Fruit fly (Drosophila melanogaster) whole organism, embryonic: ENCODE results near the gene Pop5.

Experiments
- ATbp ChIP-seq: fragments of 200-800 bp; sonication (Bioruptor generic); optimal IDR thresholded peaks from 2 replicates; lab custom pipeline; 2017; ENCODE audit warnings: missing biosample characterization, mild to moderate bottlenecking, missing genetic modification characterization, missing genetic modification reagents
- Atf3 ChIP-seq: fragments of 200-800 bp; sonication (Bioruptor generic); optimal IDR thresholded peaks from 3 replicates; lab custom pipeline; 2016; ENCODE audit warnings: missing biosample characterization, missing genetic modification characterization
- Bgb ChIP-seq: fragments of 200-800 bp; sonication (Bioruptor generic); IDR thresholded peaks from 2 replicates; pipeline ENCODE4 v1.3.6; 2022; ENCODE audit warnings: missing biosample characterization, missing genetic modification characterization; ENCODE audit not compliant: partially characterized antibody
- CG10654 ChIP-seq: fragments of 200-800 bp; sonication (Bioruptor generic); optimal IDR thresholded peaks from 2 replicates; lab custom pipeline; 2016; ENCODE audit warnings: missing biosample characterization, missing genetic modification characterization
- CG11695 ChIP-seq: fragments of 200-800 bp; sonication (Bioruptor generic); IDR thresholded peaks from 3 replicates; pipeline ENCODE4 v1.3.6; 2022; ENCODE audit warnings: missing biosample characterization, missing genetic modification characterization
- CG13123 ChIP-seq: fragments of 200-800 bp; sonication (Bioruptor generic); optimal IDR thresholded peaks from 2 replicates; lab custom pipeline; 2016; ENCODE audit warnings: missing biosample characterization, missing genetic modification characterization
- CG14710 ChIP-seq: fragments of 200-800 bp; sonication (Bioruptor generic); optimal IDR thresholded peaks from 3 replicates; lab custom pipeline; 2019; ENCODE audit warnings: missing biosample characterization, mild to moderate bottlenecking, missing genetic modification characterization, moderate library complexity
- CG15479 ChIP-seq: fragments of 200-800 bp; sonication (Bioruptor generic); optimal IDR thresholded peaks from 3 replicates; lab custom pipeline; 2019; ENCODE audit warnings: missing biosample characterization, mild to moderate bottlenecking, missing genetic modification characterization, moderate library complexity
- CG17385 ChIP-seq: fragments of 200-800 bp; sonication (Bioruptor generic); optimal IDR thresholded peaks from 3 replicates; lab custom pipeline; 2018; ENCODE audit warnings: missing biosample characterization, mild to moderate bottlenecking, missing genetic modification characterization
- CG17829 ChIP-seq: fragments of 200-800 bp; optimal IDR thresholded peaks from 2 replicates; lab custom pipeline; 2019; ENCODE audit warnings: missing biosample characterization, mild to moderate bottlenecking, missing genetic modification characterization, moderate library complexity
- CG2202 ChIP-seq: fragments of 200-800 bp; sonication (Bioruptor generic); optimal IDR thresholded peaks from 2 replicates; lab custom pipeline; 2018; ENCODE audit warnings: missing biosample characterization, mild to moderate bottlenecking, missing genetic modification characterization
- CG30431 ChIP-seq: fragments of 200-800 bp; sonication (Bioruptor generic); optimal IDR thresholded peaks from 2 replicates; lab custom pipeline; 2017; ENCODE audit warnings: missing biosample characterization, missing genetic modification characterization
- CG31365 ChIP-seq: fragments of 200-800 bp; sonication (Bioruptor generic); optimal IDR thresholded peaks from 2 replicates; lab custom pipeline; 2018; ENCODE audit warnings: missing biosample characterization, mild to moderate bottlenecking, missing genetic modification characterization
- CG31388 ChIP-seq: fragments of 200-800 bp; sonication (Bioruptor generic); optimal IDR thresholded peaks from 2 replicates; lab custom pipeline; 2016; ENCODE audit warnings: missing biosample characterization, missing genetic modification characterization
- CG33557 ChIP-seq: fragments of 200-800 bp; sonication (Bioruptor generic); optimal IDR thresholded peaks from 2 replicates; lab custom pipeline; 2019; ENCODE audit warnings: missing biosample characterization, mild to moderate bottlenecking, missing genetic modification characterization, moderate library complexity
- CG34224 ChIP-seq: fragments of 200-800 bp; sonication (Bioruptor generic); IDR thresholded peaks from 3 replicates; pipeline ENCODE4 v1.3.6; 2022; ENCODE audit warnings: missing biosample characterization, missing genetic modification characterization; ENCODE audit not compliant: partially characterized antibody
- CG3995 ChIP-seq: fragments of 200-800 bp; sonication (Bioruptor generic); optimal IDR thresholded peaks from 3 replicates; lab custom pipeline; 2016; ENCODE audit warnings: missing biosample characterization, missing genetic modification characterization
- CG4617 ChIP-seq: fragments of 200-800 bp; sonication (Bioruptor generic); optimal IDR thresholded peaks from 3 replicates; lab custom pipeline; 2016; ENCODE audit warnings: missing biosample characterization, missing genetic modification characterization, borderline replicate concordance
- CG4820 ChIP-seq: fragments of 200-800 bp; sonication (Bioruptor generic); optimal IDR thresholded peaks from 3 replicates; lab custom pipeline; 2016; ENCODE audit warnings: missing biosample characterization, missing genetic modification characterization
- CG9609 ChIP-seq: fragments of 200-800 bp; sonication (Bioruptor generic); optimal IDR thresholded peaks from 3 replicates; lab custom pipeline; 2016; ENCODE audit warnings: missing biosample characterization, missing genetic modification characterization
- Dip2 ChIP-seq: fragments of 200-800 bp; sonication (Bioruptor generic); IDR thresholded peaks from 2 replicates; pipeline ENCODE4 v1.3.6; 2022; ENCODE audit warnings: missing biosample characterization, missing genetic modification characterization
- Ets65A ChIP-seq: fragments of 200-800 bp; sonication (Bioruptor generic); peaks from one replicate; lab custom pipeline; 2016; ENCODE audit warnings: missing biosample characterization, missing genetic modification characterization
- HLH4C ChIP-seq: fragments of 200-800 bp; sonication (Bioruptor generic); IDR thresholded peaks from 3 replicates; pipeline ENCODE4 v1.3.6; 2022; ENCODE audit warnings: missing biosample characterization, missing genetic modification characterization; ENCODE audit not compliant: partially characterized antibody
- Nf-YA ChIP-seq: fragments of 200-800 bp; sonication (Bioruptor generic); IDR thresholded peaks from 2 replicates; pipeline ENCODE4 v1.3.6; 2022; ENCODE audit warnings: missing biosample characterization, missing genetic modification characterization
- Nf-YB ChIP-seq: fragments of 200-800 bp; sonication (Bioruptor generic); optimal IDR thresholded peaks from 3 replicates; lab custom pipeline; 2019; ENCODE audit warnings: missing biosample characterization, mild to moderate bottlenecking, missing genetic modification characterization, moderate library complexity
- Opbp ChIP-seq: fragments of 200-800 bp; sonication (Bioruptor generic); IDR thresholded peaks from 3 replicates; pipeline ENCODE4 v1.3.6; 2022; ENCODE audit warnings: missing biosample characterization, missing genetic modification characterization; ENCODE audit not compliant: partially characterized antibody
- Rx ChIP-seq: fragments of 200-800 bp; sonication (Bioruptor generic); IDR thresholded peaks from 2 replicates; pipeline ENCODE4 v1.3.6; 2022; ENCODE audit warnings: missing biosample characterization, missing genetic modification characterization
- Sin3A ChIP-seq: fragments of >200 bp; optimal IDR thresholded peaks from 2 replicates; lab custom pipeline; 2018
- Ssrp ChIP-seq: fragments of 200-800 bp; sonication (Bioruptor generic); optimal IDR thresholded peaks from 2 replicates; lab custom pipeline; 2018; ENCODE audit warnings: missing biosample characterization, mild to moderate bottlenecking, missing genetic modification characterization, moderate library complexity
- Stat92E ChIP-seq, 3 experiments: fragments of >200 bp in 2 of 3; fragments of 200-800 bp in 1 of 3; sonication (Bioruptor generic) in 1 of 3; optimal IDR thresholded peaks; 2 replicates each; lab custom pipeline; 2017 to 2019; ENCODE audit warnings: missing biosample characterization in 3 of 3, missing genetic modification characterization in 3 of 3, mild to moderate bottlenecking in 1 of 3, moderate library complexity in 1 of 3
- Taf1 ChIP-seq: fragments of 200-800 bp; sonication (Bioruptor generic); IDR thresholded peaks from 2 replicates; pipeline ENCODE4 v1.3.6; 2022; ENCODE audit warnings: missing biosample characterization, missing genetic modification characterization
- br ChIP-seq: fragments of >200 bp; optimal IDR thresholded peaks from 2 replicates; lab custom pipeline; 2017
- cato ChIP-seq: fragments of 200-800 bp; sonication (Bioruptor generic); optimal IDR thresholded peaks from 2 replicates; lab custom pipeline; 2016; ENCODE audit warnings: missing biosample characterization, missing genetic modification characterization, borderline replicate concordance
- chm ChIP-seq: fragments of 200-800 bp; sonication (Bioruptor generic); IDR thresholded peaks from 2 replicates; pipeline ENCODE4 v1.3.6; 2022; ENCODE audit warnings: missing biosample characterization, missing genetic modification characterization
- dan ChIP-seq: fragments of 200-800 bp; sonication (Bioruptor generic); IDR thresholded peaks from 2 replicates; pipeline ENCODE4 v1.3.6; 2022; ENCODE audit warnings: missing biosample characterization, missing genetic modification characterization
- dimm ChIP-seq: fragments of 200-800 bp; sonication (Bioruptor generic); IDR thresholded peaks from 2 replicates; pipeline ENCODE4 v1.3.6; 2022; ENCODE audit warnings: missing biosample characterization, missing genetic modification characterization
- dmrt11E ChIP-seq: fragments of 200-800 bp; sonication (Bioruptor generic); optimal IDR thresholded peaks from 3 replicates; lab custom pipeline; 2018; ENCODE audit warnings: missing biosample characterization, mild to moderate bottlenecking, missing genetic modification characterization, moderate library complexity
- fd102C ChIP-seq: fragments of 200-800 bp; sonication (Bioruptor generic); optimal IDR thresholded peaks from 2 replicates; lab custom pipeline; 2018; ENCODE audit warnings: missing biosample characterization, mild to moderate bottlenecking, missing genetic modification characterization, moderate library complexity
- fd96Cb ChIP-seq: fragments of 200-800 bp; sonication (Bioruptor generic); optimal IDR thresholded peaks from 2 replicates; lab custom pipeline; 2018; ENCODE audit warnings: missing biosample characterization, mild to moderate bottlenecking, missing genetic modification characterization, moderate library complexity
- gsb ChIP-seq: fragments of 200-800 bp; sonication (Bioruptor generic); IDR thresholded peaks from 2 replicates; pipeline ENCODE4 v1.3.6; 2022; ENCODE audit warnings: missing biosample characterization, missing genetic modification characterization
- ham ChIP-seq: fragments of 200-800 bp; sonication (Bioruptor generic); IDR thresholded peaks from 2 replicates; pipeline ENCODE4 v1.3.6; 2022; ENCODE audit warnings: missing biosample characterization, missing genetic modification characterization
- jing ChIP-seq: fragments of 200-800 bp; sonication (Bioruptor generic); optimal IDR thresholded peaks from 2 replicates; lab custom pipeline; 2018; ENCODE audit warnings: missing biosample characterization, mild to moderate bottlenecking, missing genetic modification characterization
- mam ChIP-seq: fragments of 200-800 bp; sonication (Bioruptor generic); optimal IDR thresholded peaks from 3 replicates; lab custom pipeline; 2016; ENCODE audit warnings: missing biosample characterization, missing genetic modification characterization
- org-1 ChIP-seq: fragments of 200-800 bp; sonication (Bioruptor generic); optimal IDR thresholded peaks from 2 replicates; lab custom pipeline; 2017; ENCODE audit warnings: missing biosample characterization, missing genetic modification characterization
- rib ChIP-seq: fragments of 200-800 bp; sonication (Bioruptor generic); IDR thresholded peaks from 2 replicates; pipeline ENCODE4 v1.3.6; 2022; ENCODE audit warnings: missing biosample characterization, missing genetic modification characterization
- sc ChIP-seq, 3 experiments: fragments of >200 bp in 2 of 3; fragments of 200-800 bp in 1 of 3; sonication (Bioruptor generic) in 1 of 3; optimal IDR thresholded peaks; 2 replicates in 2 of 3; 3 replicates in 1 of 3; lab custom pipeline; 2017; ENCODE audit warnings: mild to moderate bottlenecking in 1 of 3, missing biosample characterization in 1 of 3, missing genetic modification characterization in 1 of 3, missing genetic modification reagents in 1 of 3
- seq ChIP-seq: fragments of 200-800 bp; sonication (Bioruptor generic); IDR thresholded peaks from 2 replicates; pipeline ENCODE4 v1.3.6; 2022; ENCODE audit warnings: missing biosample characterization, missing genetic modification characterization
- sim ChIP-seq: fragments of 200-800 bp; sonication (Bioruptor generic); IDR thresholded peaks from 2 replicates; pipeline ENCODE4 v1.3.6; 2022; ENCODE audit warnings: missing biosample characterization, missing genetic modification characterization
- sug ChIP-seq: fragments of 200-800 bp; optimal IDR thresholded peaks from 2 replicates; lab custom pipeline; 2019; ENCODE audit warnings: missing biosample characterization, mild to moderate bottlenecking, missing genetic modification characterization, moderate library complexity
- trem ChIP-seq: fragments of 200-800 bp; optimal IDR thresholded peaks from 3 replicates; lab custom pipeline; 2019; ENCODE audit warnings: missing biosample characterization, mild to moderate bottlenecking, missing genetic modification characterization, moderate library complexity
- vnd ChIP-seq: fragments of 200-800 bp; sonication (Bioruptor generic); IDR thresholded peaks from 3 replicates; pipeline ENCODE4 v1.3.6; 2022; ENCODE audit warnings: missing biosample characterization, missing genetic modification characterization; ENCODE audit not compliant: partially characterized antibody
- zfh1 ChIP-seq: fragments of 200-800 bp; sonication (Bioruptor generic); IDR thresholded peaks from 3 replicates; pipeline ENCODE4 v1.3.6; 2022; ENCODE audit warnings: missing biosample characterization, missing genetic modification characterization

The Pop5 gene

dm6 chr3L:17035492-17035891, 9.3 kb downstream of the Pop5 start, which contains the start of gene beg (continued):
- TF ChIP-seq CG34224 (GFP tag; lab: Robert Waterston, UW) = peak; percentile 93
- TF ChIP-seq CG31365 (tag; lab: Kevin White, UChicago) = no peak
- TF ChIP-seq fd102C (GFP tag; lab: Kevin White, UChicago) = no peak
- TF ChIP-seq Stat92E (GFP tag; optimal IDR thresholded peaks at IDR 0.05; lab: Kevin White, UChicago) = no peak
- no peak for TF ChIP-seq cato (GFP tag; lab: Kevin White, UChicago)
- TF ChIP-seq CG17385 (GFP tag; lab: Kevin White, UChicago) = no peak
- peak; percentile 73; the same call in 2 of the 3 replicates for TF ChIP-seq Opbp (GFP tag; lab: Robert Waterston, UW)
- no peak for TF ChIP-seq jing (GFP tag; lab: Kevin White, UChicago)
- TF ChIP-seq trem (tag; lab: Kevin White, UChicago) = peak; percentile 16
- TF ChIP-seq CG11695 (GFP tag; lab: Robert Waterston, UW) = no peak
- TF ChIP-seq CG15479 (GFP tag; lab: Kevin White, UChicago) = no peak
- TF ChIP-seq dan (GFP tag; lab: Robert Waterston, UW) = no peak
- no peak for TF ChIP-seq CG4820 (GFP tag; lab: Kevin White, UChicago)
- no peak for TF ChIP-seq CG10654
- TF ChIP-seq ATbp (GFP tag; lab: Kevin White, UChicago) = no peak
- no peak for TF ChIP-seq Rx (GFP tag; lab: Robert Waterston, UW)
- TF ChIP-seq HLH4C (GFP tag; lab: Robert Waterston, UW) = peak; percentile 81
- TF ChIP-seq Nf-YB (GFP tag; lab: Kevin White, UChicago) = no peak
- TF ChIP-seq gsb = no peak
- no peak for TF ChIP-seq fd96Cb (tag; lab: Kevin White, UChicago)
- TF ChIP-seq rib (GFP tag; lab: Robert Waterston, UW) = no peak
- TF ChIP-seq chm = no peak
- TF ChIP-seq mam (GFP tag; lab: Kevin White, UChicago) = no peak
- peak; percentile 64 for TF ChIP-seq Bgb (GFP tag; lab: Robert Waterston, UW)
- TF ChIP-seq org-1 (GFP tag; lab: Kevin White, UChicago) = no peak
- no peak for TF ChIP-seq CG2202 (tag; lab: Kevin White, UChicago)
- TF ChIP-seq Taf1 (GFP tag; lab: Robert Waterston, UW) = no peak
- TF ChIP-seq sc (optimal IDR thresholded peaks at IDR 0.05; lab: Kevin White, UChicago) = no peak
- TF ChIP-seq sc (GFP tag; optimal IDR thresholded peaks at IDR 0.05; lab: Kevin White, UChicago) = no peak
- TF ChIP-seq Sin3A (lab: Kevin White, UChicago) = no peak
- no peak for TF ChIP-seq sug (tag; lab: Kevin White, UChicago)
- TF ChIP-seq Ssrp (tag; lab: Kevin White, UChicago) = no peak
- TF ChIP-seq Atf3 = no peak
- TF ChIP-seq seq (GFP tag; lab: Robert Waterston, UW) = no peak
- TF ChIP-seq sim (GFP tag; lab: Robert Waterston, UW) = no peak
- no peak for TF ChIP-seq CG9609 (GFP tag; lab: Kevin White, UChicago)
- peak; percentile 49; the same call in 2 of the 3 replicates for TF ChIP-seq vnd
- peak; percentile 32 for TF ChIP-seq CG14710 (tag; lab: Kevin White, UChicago)
- no peak for TF ChIP-seq CG13123
- TF ChIP-seq zfh1 (GFP tag; lab: Robert Waterston, UW) = no peak
- TF ChIP-seq CG3995 (GFP tag; lab: Kevin White, UChicago) = no peak
- TF ChIP-seq Ets65A (GFP tag; lab: Kevin White, UChicago) = no peak
- TF ChIP-seq CG33557 = no peak
- TF ChIP-seq CG4617 = no peak
- no peak for TF ChIP-seq ham (GFP tag; lab: Robert Waterston, UW)
- TF ChIP-seq Nf-YA (GFP tag; lab: Robert Waterston, UW) = no peak
- no peak for TF ChIP-seq dimm
- no peak for TF ChIP-seq br (lab: Kevin White, UChicago)
- no peak for TF ChIP-seq CG17829 (tag; lab: Kevin White, UChicago)
- TF ChIP-seq Dip2 (GFP tag; lab: Robert Waterston, UW) = no peak
- no peak for TF ChIP-seq dmrt11E (tag; lab: Kevin White, UChicago)
- TF ChIP-seq CG30431 (GFP tag; lab: Kevin White, UChicago) = no peak
- no peak for TF ChIP-seq CG31388 (GFP tag; lab: Kevin White, UChicago)
